Worm (Caenorhabditis elegans) whole organism, late embryonic: ENCODE results near the gene K10D11.7.

ENCODE experiments used
- C08G9.2 ChIP-seq: sonication (generic microtip); optimal IDR thresholded peaks from 2 replicates; lab custom pipeline; 2016; ENCODE audit warnings: mild to moderate bottlenecking, missing genetic modification characterization, moderate library complexity, missing compliant biosample characterization
- C38D4.7 ChIP-seq: fragments of 200-800 bp; sonication (Bioruptor generic); optimal IDR thresholded peaks from 2 replicates; lab custom pipeline; 2018; ENCODE audit warnings: mild to moderate bottlenecking, missing genetic modification characterization, moderate library complexity, missing compliant biosample characterization
- F13H6.1 ChIP-seq: sonication (generic microtip); optimal IDR thresholded peaks from 2 replicates; lab custom pipeline; 2016; ENCODE audit warnings: missing genetic modification characterization, missing compliant biosample characterization
- T23F11.4 ChIP-seq: fragments of 200-800 bp; sonication (Bioruptor generic); optimal IDR thresholded peaks from 2 replicates; lab custom pipeline; 2018; ENCODE audit warnings: mild to moderate bottlenecking, missing genetic modification characterization, missing compliant biosample characterization
- Y22D7AL.16 ChIP-seq: sonication (generic microtip); optimal IDR thresholded peaks from 2 replicates; lab custom pipeline; 2016; ENCODE audit warnings: missing genetic modification characterization, missing compliant biosample characterization
- ama-1 ChIP-seq: fragments of 150-350 bp; optimal IDR thresholded peaks from 2 replicates; lab custom pipeline; 2014
- ceh-14 ChIP-seq: sonication (generic microtip); optimal IDR thresholded peaks from 2 replicates; lab custom pipeline; 2016; ENCODE audit warnings: missing genotype, missing genetic modification characterization, missing compliant biosample characterization
- ceh-19 ChIP-seq: fragments of 200-800 bp; sonication (Bioruptor generic); optimal IDR thresholded peaks from 2 replicates; lab custom pipeline; 2018; ENCODE audit warnings: mild to moderate bottlenecking, missing genetic modification characterization, missing compliant biosample characterization
- ceh-24 ChIP-seq: sonication (generic microtip); optimal IDR thresholded peaks from 2 replicates; lab custom pipeline; 2016; ENCODE audit warnings: mild to moderate bottlenecking, missing genetic modification characterization, missing compliant biosample characterization
- ceh-31 ChIP-seq: sonication (generic microtip); optimal IDR thresholded peaks from 2 replicates; lab custom pipeline; 2016; ENCODE audit warnings: missing genetic modification characterization, missing compliant biosample characterization
- ceh-45 ChIP-seq: fragments of 200-800 bp; sonication (Bioruptor generic); IDR thresholded peaks from 2 replicates; pipeline ENCODE4 v1.3.6; 2022; ENCODE audit warnings: missing genetic modification reagents, missing genetic modification characterization, missing compliant biosample characterization
- ceh-48 ChIP-seq: sonication (generic microtip); optimal IDR thresholded peaks from 2 replicates; lab custom pipeline; 2016; ENCODE audit warnings: missing genetic modification characterization, inconsistent platforms, missing compliant biosample characterization
- ceh-6 ChIP-seq: fragments of 200-800 bp; sonication (Bioruptor generic); optimal IDR thresholded peaks from 2 replicates; lab custom pipeline; 2018; ENCODE audit warnings: mild to moderate bottlenecking, missing genetic modification characterization, missing compliant biosample characterization
- ceh-9 ChIP-seq: sonication (generic microtip); optimal IDR thresholded peaks from 2 replicates; lab custom pipeline; 2016; ENCODE audit warnings: mild to moderate bottlenecking, missing genetic modification characterization, inconsistent platforms, missing compliant biosample characterization
- che-1 ChIP-seq: sonication (generic microtip); optimal IDR thresholded peaks from 2 replicates; lab custom pipeline; 2016; ENCODE audit warnings: mild to moderate bottlenecking, missing genetic modification characterization, missing compliant biosample characterization
- dve-1 ChIP-seq: sonication (generic microtip); optimal IDR thresholded peaks from 2 replicates; lab custom pipeline; 2017; ENCODE audit warnings: antibody characterized with exemption, mild to moderate bottlenecking, missing genetic modification characterization, missing compliant biosample characterization
- elt-2 ChIP-seq: sonication (generic microtip); optimal IDR thresholded peaks from 2 replicates; lab custom pipeline; 2016; ENCODE audit warnings: missing genetic modification reagents, missing genetic modification characterization, missing compliant biosample characterization
- elt-4 ChIP-seq: sonication (generic microtip); optimal IDR thresholded peaks from 2 replicates; lab custom pipeline; 2016; ENCODE audit warnings: missing genetic modification characterization, missing compliant biosample characterization
- ets-4 ChIP-seq: sonication (generic microtip); optimal IDR thresholded peaks from 2 replicates; lab custom pipeline; 2016; ENCODE audit warnings: missing genetic modification characterization, missing compliant biosample characterization
- eyg-1 ChIP-seq: sonication (generic microtip); optimal IDR thresholded peaks from 2 replicates; lab custom pipeline; 2016; ENCODE audit warnings: missing genotype, missing genetic modification characterization, missing compliant biosample characterization
- fax-1 ChIP-seq: sonication (generic microtip); optimal IDR thresholded peaks from 2 replicates; lab custom pipeline; 2016; ENCODE audit warnings: missing genotype, missing genetic modification characterization, missing compliant biosample characterization
- fkh-10 ChIP-seq: fragments of 150-350 bp; optimal IDR thresholded peaks from 2 replicates; lab custom pipeline; 2014; ENCODE audit warnings: missing biosample characterization, missing genetic modification reagents, missing genetic modification characterization
- fkh-6 ChIP-seq: sonication (generic microtip); optimal IDR thresholded peaks from 2 replicates; lab custom pipeline; 2016; ENCODE audit warnings: missing genetic modification characterization, missing compliant biosample characterization
- hlh-15 ChIP-seq: sonication (generic microtip); optimal IDR thresholded peaks from 2 replicates; lab custom pipeline; 2016; ENCODE audit warnings: missing genetic modification characterization, missing compliant biosample characterization
- hlh-30 ChIP-seq: sonication (generic microtip); optimal IDR thresholded peaks from 2 replicates; lab custom pipeline; 2017; ENCODE audit warnings: antibody characterized with exemption, missing genetic modification characterization, missing compliant biosample characterization; ENCODE audit not compliant: insufficient read depth
- hlh-6 ChIP-seq: sonication (generic microtip); optimal IDR thresholded peaks from 2 replicates; lab custom pipeline; 2016; ENCODE audit warnings: missing genotype, missing genetic modification characterization, missing compliant biosample characterization
- hlh-8 ChIP-seq: sonication (generic microtip); optimal IDR thresholded peaks from 2 replicates; lab custom pipeline; 2016; ENCODE audit warnings: missing genotype, missing genetic modification characterization, missing compliant biosample characterization
- lim-6 ChIP-seq: sonication (generic microtip); optimal IDR thresholded peaks from 2 replicates; lab custom pipeline; 2016; ENCODE audit warnings: missing genetic modification characterization, missing compliant biosample characterization
- nhr-11 ChIP-seq: fragments of 150-350 bp; optimal IDR thresholded peaks from 2 replicates; lab custom pipeline; 2014; ENCODE audit warnings: missing biosample characterization, missing genetic modification characterization
- npax-4 ChIP-seq: sonication (generic microtip); optimal IDR thresholded peaks from 2 replicates; lab custom pipeline; 2016; ENCODE audit warnings: missing genetic modification characterization, missing compliant biosample characterization
- rnt-1 ChIP-seq: sonication (generic microtip); optimal IDR thresholded peaks from 2 replicates; lab custom pipeline; 2016; ENCODE audit warnings: missing genetic modification characterization, missing compliant biosample characterization
- sox-4 ChIP-seq: sonication (generic microtip); optimal IDR thresholded peaks from 2 replicates; lab custom pipeline; 2017; ENCODE audit warnings: mild to moderate bottlenecking, missing genetic modification characterization, inconsistent platforms, missing compliant biosample characterization
- tbx-2 ChIP-seq: sonication (generic microtip); optimal IDR thresholded peaks from 2 replicates; lab custom pipeline; 2016; ENCODE audit warnings: missing genetic modification characterization, missing compliant biosample characterization
- unc-3 ChIP-seq, 2 experiments: fragments of 200-800 bp in 1 of 2; sonication (Bioruptor generic) in 1 of 2; sonication (generic microtip) in 1 of 2; conservative IDR thresholded peaks in 1 of 2; optimal IDR thresholded peaks in 1 of 2; 2 replicates each; pipeline versions ENCODE4 v1.3.6 to Lab custom; 2016 to 2022; ENCODE audit warnings: missing compliant biosample characterization in 2 of 2, missing genetic modification characterization in 2 of 2, missing genetic modification reagents in 1 of 2
- unc-42 ChIP-seq: sonication (generic microtip); optimal IDR thresholded peaks from 2 replicates; lab custom pipeline; 2016; ENCODE audit warnings: missing genotype, missing genetic modification characterization, missing compliant biosample characterization
- unc-55 ChIP-seq: sonication (generic microtip); optimal IDR thresholded peaks from 2 replicates; lab custom pipeline; 2017; ENCODE audit warnings: missing biosample characterization, missing genetic modification reagents, missing genetic modification characterization
- unc-86 ChIP-seq: sonication (generic microtip); optimal IDR thresholded peaks from 2 replicates; lab custom pipeline; 2016; ENCODE audit warnings: missing genetic modification characterization, missing compliant biosample characterization
- ztf-16 ChIP-seq: sonication (generic microtip); optimal IDR thresholded peaks from 2 replicates; lab custom pipeline; 2017; ENCODE audit warnings: missing genetic modification characterization, missing compliant biosample characterization

Gene K10D11.7

ce11 chrIV:13022892-13023291 is 27.1 kb upstream of the K10D11.7 start:
- TF ChIP-seq ets-4 (no peak), unc-3 (GFP tag; conservative IDR thresholded peaks at IDR 0.05; lab: Robert Waterston, UW) (no peak), unc-3 (tag; optimal IDR thresholded peaks at IDR 0.05; lab: Kevin White, UChicago) (no peak), T23F11.4 (GFP tag; lab: Kevin White, UChicago) (no peak), rnt-1 (tag; lab: Kevin White, UChicago) (no peak), elt-4 (tag; lab: Kevin White, UChicago) (peak; percentile 55), C08G9.2 (peak; percentile 36), fax-1 (peak; percentile 57), Y22D7AL.16 (tag; lab: Kevin White, UChicago) (no peak), elt-2 (no peak), hlh-8 (tag; lab: Kevin White, UChicago) (no peak), ceh-24 (tag; lab: Kevin White, UChicago) (no peak), tbx-2 (peak; percentile 21), ceh-14 (tag; lab: Kevin White, UChicago) (no peak), hlh-6 (tag; lab: Kevin White, UChicago) (peak; percentile 54), fkh-10 (GFP tag; lab: Kevin White, UChicago) (no peak), fkh-6 (tag; lab: Kevin White, UChicago) (no peak), ceh-9 (no peak), ceh-48 (no peak), C38D4.7 (no peak), npax-4 (tag; lab: Kevin White, UChicago) (no peak), ceh-6 (GFP tag; lab: Kevin White, UChicago) (no peak), eyg-1 (tag; lab: Kevin White, UChicago) (no peak)
- TF ChIP-seq, all 69 proteins: peak for 5

- no peak for TF ChIP-seq ceh-9
- TF ChIP-seq ama-1: no peak
- TF ChIP-seq fkh-6 (tag; lab: Kevin White, UChicago): no peak
- no peak for TF ChIP-seq ztf-16 (tag; lab: Kevin White, UChicago)
- no peak for TF ChIP-seq hlh-6 (tag; lab: Kevin White, UChicago)
- no peak for TF ChIP-seq npax-4 (tag; lab: Kevin White, UChicago)
- no peak for TF ChIP-seq hlh-15 (tag; lab: Kevin White, UChicago)
- no peak for TF ChIP-seq ceh-45 (GFP tag; lab: Robert Waterston, UW)
- TF ChIP-seq unc-86 (tag; lab: Kevin White, UChicago): no peak
- TF ChIP-seq dve-1 (tag; lab: Kevin White, UChicago): no peak
- TF ChIP-seq ets-4: no peak
- TF ChIP-seq F13H6.1 (tag; lab: Kevin White, UChicago): no peak
- no peak for TF ChIP-seq elt-4 (tag; lab: Kevin White, UChicago)
Observed at ce11 chrIV:13021006-13021405, 25.2 kb upstream of the K10D11.7 start.

- TF ChIP-seq unc-42 (peak; percentile 82), elt-2 (no peak), sox-4 (tag; lab: Kevin White, UChicago) (peak; percentile 16)
- TF ChIP-seq, all 69 proteins: peak for 2
Observed at ce11 chrIV:13016820-13017219, 21.0 kb upstream of the K10D11.7 start.

ce11 chrIV:13015801-13016404 is 20.1 kb upstream of the K10D11.7 start:
- TF ChIP-seq ceh-31 (peak; percentile 27), dve-1 (tag; lab: Kevin White, UChicago) (no peak), lim-6 (no peak), nhr-11 (no peak), hlh-15 (tag; lab: Kevin White, UChicago) (no peak), C38D4.7 (no peak), ceh-9 (no peak), hlh-30 (tag; lab: Kevin White, UChicago) (no peak), unc-55 (GFP tag; lab: Kevin White, UChicago) (peak; percentile 79), hlh-8 (tag; lab: Kevin White, UChicago) (peak; percentile 6), unc-42 (peak; percentile 56), tbx-2 (peak; percentile 35), ceh-19 (GFP tag; lab: Kevin White, UChicago) (peak; percentile 5), che-1 (tag; lab: Kevin White, UChicago) (no peak)
